Fruit fly (Drosophila melanogaster): ENCODE data around the gene eater.

The eater gene

DNA sequence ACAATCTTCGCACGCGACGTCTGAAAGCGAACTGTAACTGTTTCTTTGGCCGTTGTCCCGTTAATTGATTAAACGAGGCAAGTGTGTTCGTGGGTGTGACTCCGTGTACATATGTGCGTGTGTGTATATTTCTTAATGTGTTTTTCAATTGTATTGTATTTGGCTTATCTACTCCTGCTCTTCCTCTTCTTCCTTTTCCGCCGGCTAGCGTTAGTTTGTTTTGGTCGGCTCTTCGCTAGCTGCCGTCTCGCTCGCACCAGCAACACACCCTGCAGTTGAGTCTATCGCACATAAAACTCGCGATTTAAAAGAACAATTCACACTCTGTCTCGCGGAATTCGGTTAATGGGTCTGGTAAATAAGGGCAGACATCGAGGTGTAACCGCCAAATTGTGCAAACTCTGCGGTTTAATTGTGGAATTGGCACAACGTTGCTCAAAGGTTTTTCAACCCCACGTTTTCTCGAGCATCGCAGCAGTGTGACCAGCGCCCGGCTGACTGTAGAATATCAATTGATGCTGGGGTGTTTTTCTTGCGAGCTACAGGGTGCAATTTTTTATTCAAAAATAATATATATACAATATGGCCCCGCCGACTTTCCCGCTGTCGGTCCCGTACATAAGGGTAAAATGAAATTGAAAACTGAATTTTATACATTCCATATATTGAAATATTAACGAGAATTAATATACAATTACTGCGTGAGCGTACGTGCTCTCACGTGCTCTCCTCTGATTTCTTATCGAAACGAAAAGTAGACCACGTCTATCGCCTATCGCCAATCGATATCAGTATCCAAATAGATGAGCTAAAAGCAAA, 12.5 kb upstream of the eater start, which contains the start of the genes gb and CG5815 (continued):
- TF ChIP-seq ERR (GFP tag; optimal IDR thresholded peaks at IDR 0.05) = peak; percentile 61
- peak; percentile 88 for TF ChIP-seq CG12299 (tag; optimal IDR thresholded peaks at IDR 0.05)
- TF ChIP-seq Med (GFP tag) = peak; percentile 97
- TF ChIP-seq Ets65A (GFP tag) = peak; percentile 98
- TF ChIP-seq CG11085 (GFP tag; IDR thresholded peaks at IDR 0.05) = peak; percentile 90
- peak; percentile 73 for TF ChIP-seq peb (GFP tag; IDR thresholded peaks at IDR 0.05)
- peak; percentile 94 for TF ChIP-seq CG30403 (GFP tag; optimal IDR thresholded peaks at IDR 0.05)
- peak; percentile 86 for TF ChIP-seq Opbp (GFP tag; IDR thresholded peaks at IDR 0.05; ENCODE audit: partially characterized antibody)
- TF ChIP-seq CG5180 (GFP tag; optimal IDR thresholded peaks at IDR 0.05) = no peak
- TF ChIP-seq Mrtf (GFP tag; IDR thresholded peaks at IDR 0.05) = peak; percentile 88
- TF ChIP-seq CG5953 (GFP tag; IDR thresholded peaks at IDR 0.05) = peak; percentile 80
- TF ChIP-seq ham (GFP tag; IDR thresholded peaks at IDR 0.05) = peak; percentile 48; the same call in 1 of the 2 replicates
- peak; percentile 64 for TF ChIP-seq CG43689 (GFP tag; IDR thresholded peaks at IDR 0.05)
- peak; percentile 79 for TF ChIP-seq nerfin-1 (tag; optimal IDR thresholded peaks at IDR 0.05)
- peak; percentile 89 for TF ChIP-seq CG10209 (GFP tag; optimal IDR thresholded peaks at IDR 0.05)
- peak; percentile 55 for TF ChIP-seq slp2 (GFP tag; optimal IDR thresholded peaks at IDR 0.05)
- peak; percentile 91 for TF ChIP-seq Meics (GFP tag; optimal IDR thresholded peaks at IDR 0.05)
- peak; percentile 51 for TF ChIP-seq ab (GFP tag; optimal IDR thresholded peaks at IDR 0.05)
- peak; percentile 86 for TF ChIP-seq CG4820 (GFP tag; optimal IDR thresholded peaks at IDR 0.05)
- TF ChIP-seq cad (GFP tag; optimal IDR thresholded peaks at IDR 0.05) = no peak
- TF ChIP-seq MBD-R2 (GFP tag; IDR thresholded peaks at IDR 0.05) = peak; percentile 89
- TF ChIP-seq ase (GFP tag; IDR thresholded peaks at IDR 0.05) = peak; percentile 84
- TF ChIP-seq GATAe (GFP tag; conservative IDR thresholded peaks at IDR 0.05) = peak; percentile 60
- TF ChIP-seq CG11456 (GFP tag; IDR thresholded peaks at IDR 0.05) = peak; percentile 92
- peak; percentile 65 for TF ChIP-seq emc (GFP tag; optimal IDR thresholded peaks at IDR 0.05)
- TF ChIP-seq usp (GFP tag; optimal IDR thresholded peaks at IDR 0.05) = no peak
- TF ChIP-seq NC2β (GFP tag; optimal IDR thresholded peaks at IDR 0.05) = peak; percentile 48
- peak; percentile 71 for TF ChIP-seq gcm (GFP tag; optimal IDR thresholded peaks at IDR 0.05)
- peak; percentile 87 to 89 for TF ChIP-seq Hr51 (GFP tag; optimal IDR thresholded peaks at IDR 0.05)
- peak; percentile 82 for TF ChIP-seq D19B (GFP tag; optimal IDR thresholded peaks at IDR 0.05)
- peak; percentile 87 for TF ChIP-seq CG31224 (GFP tag; IDR thresholded peaks at IDR 0.05)
- TF ChIP-seq aop (GFP tag; IDR thresholded peaks at IDR 0.05) = 0 out of 2 replicates have a peak, but pooled peaks have one; percentile 40
- TF ChIP-seq Myb (GFP tag; optimal IDR thresholded peaks at IDR 0.05) = peak; percentile 51
- peak; percentile 86 for TF ChIP-seq chm (GFP tag; IDR thresholded peaks at IDR 0.05)
- peak; percentile 78 for TF ChIP-seq Bteb2 (GFP tag; optimal IDR thresholded peaks at IDR 0.05)
- peak; percentile 93 for TF ChIP-seq CG3847 (GFP tag; IDR thresholded peaks at IDR 0.05)
- TF ChIP-seq crp (GFP tag; optimal IDR thresholded peaks at IDR 0.05) = peak in 1 of 2 experiments; percentile 66
- peak; percentile 93 for TF ChIP-seq vvl (GFP tag; IDR thresholded peaks at IDR 0.05)
- TF ChIP-seq sr (GFP tag; IDR thresholded peaks at IDR 0.05) = 0 out of 3 replicates have a peak, but pooled peaks have one; percentile 53
- peak; percentile 64 for TF ChIP-seq mirr (GFP tag; optimal IDR thresholded peaks at IDR 0.05)
- TF ChIP-seq CG2120 (GFP tag; optimal IDR thresholded peaks at IDR 0.05) = peak; percentile 96
- peak; percentile 92 for TF ChIP-seq az2 (GFP tag; optimal IDR thresholded peaks at IDR 0.05)
- peak; percentile 93 for TF ChIP-seq zfh1 (GFP tag; IDR thresholded peaks at IDR 0.05)
- no peak for TF ChIP-seq br (optimal IDR thresholded peaks at IDR 0.05)
- TF ChIP-seq CG1647 (GFP tag; optimal IDR thresholded peaks at IDR 0.05) = peak; percentile 91
- TF ChIP-seq CG3407 (GFP tag; optimal IDR thresholded peaks at IDR 0.05) = peak; percentile 63
- peak; percentile 95 for TF ChIP-seq Lhr (GFP tag; optimal IDR thresholded peaks at IDR 0.05)
- TF ChIP-seq Ets97D (GFP tag; optimal IDR thresholded peaks at IDR 0.05) = peak; percentile 78
- peak; percentile 85 for TF ChIP-seq CG18764 (GFP tag; optimal IDR thresholded peaks at IDR 0.05)
- peak in 1 of 3 experiments; percentile 84 for TF ChIP-seq lola (GFP tag; optimal IDR thresholded peaks at IDR 0.05)
